Fruit fly (Drosophila melanogaster): ENCODE results near the gene Sol1.

The Sol1 gene

dm6 chr3R:12413274-12413958, 27.4 kb downstream of the Sol1 start, which contains the start of the genes Dip-C and pps (continued):
- TF ChIP-seq CG2129 (GFP tag; IDR thresholded peaks at IDR 0.05; ENCODE audit: partially characterized antibody) (peak; percentile 40; the same call in 1 of the 2 replicates), tup (GFP tag; optimal IDR thresholded peaks at IDR 0.05) (no peak), Nf-YA (GFP tag; IDR thresholded peaks at IDR 0.05) (no peak), Adf1 (GFP tag; IDR thresholded peaks at IDR 0.05) (no peak), CG14667 (GFP tag; IDR thresholded peaks at IDR 0.05) (no peak), sima (GFP tag; optimal IDR thresholded peaks at IDR 0.05) (no peak), HLHmδ (GFP tag; optimal IDR thresholded peaks at IDR 0.05) (no peak), CG17385 (GFP tag; optimal IDR thresholded peaks at IDR 0.05) (no peak), pzg (GFP tag; optimal IDR thresholded peaks at IDR 0.05) (peak; percentile 69), Rfx (GFP tag; IDR thresholded peaks at IDR 0.05) (0 out of 2 replicates have a peak, but pooled peaks have one; percentile 12), jigr1 (GFP tag; IDR thresholded peaks at IDR 0.05) (no peak), CoRest (tag; optimal IDR thresholded peaks at IDR 0.05) (peak; percentile 46), Poxn (GFP tag; IDR thresholded peaks at IDR 0.05) (no peak), ato (GFP tag; IDR thresholded peaks at IDR 0.05; ENCODE audit: partially characterized antibody) (peak; percentile 58; the same call in 1 of the 2 replicates), Dp (GFP tag; optimal IDR thresholded peaks at IDR 0.05) (peak; percentile 29), shn (GFP tag; optimal IDR thresholded peaks at IDR 0.05) (no peak), CG16813 (GFP tag; IDR thresholded peaks at IDR 0.05; ENCODE audit: partially characterized antibody) (peak; percentile 70), CG17361 (GFP tag; IDR thresholded peaks at IDR 0.05) (no peak), wek (GFP tag; optimal IDR thresholded peaks at IDR 0.05) (peak; percentile 13), CG8359 (GFP tag; optimal IDR thresholded peaks at IDR 0.05; ENCODE audit: borderline replicate concordance) (no peak), Dbx (GFP tag; IDR thresholded peaks at IDR 0.05) (no peak), pros (GFP tag; optimal IDR thresholded peaks at IDR 0.05) (no peak), Oaz (GFP tag; IDR thresholded peaks at IDR 0.05) (no peak), YL-1 (GFP tag; optimal IDR thresholded peaks at IDR 0.05) (peak; percentile 84), nmo (GFP tag; optimal IDR thresholded peaks at IDR 0.05) (peak; percentile 40), H2.0 (GFP tag; IDR thresholded peaks at IDR 0.05) (no peak), Xbp1 (GFP tag; optimal IDR thresholded peaks at IDR 0.05) (peak; percentile 3), CG14860 (GFP tag; IDR thresholded peaks at IDR 0.05; ENCODE audit: partially characterized antibody) (peak; percentile 35; the same call in 1 of the 3 replicates), gfzf (GFP tag; optimal IDR thresholded peaks at IDR 0.05) (peak; percentile 80), mam (GFP tag; optimal IDR thresholded peaks at IDR 0.05) (no peak), CG14050 (GFP tag; IDR thresholded peaks at IDR 0.05) (no peak), dimm (GFP tag; IDR thresholded peaks at IDR 0.05) (no peak), sc (optimal IDR thresholded peaks at IDR 0.05) (no peak), sc (GFP tag; optimal IDR thresholded peaks at IDR 0.05) (no peak), HLH4C (GFP tag; IDR thresholded peaks at IDR 0.05; ENCODE audit: partially characterized antibody) (peak; percentile 68; the same call in 2 of the 3 replicates), sna (GFP tag; IDR thresholded peaks at IDR 0.05; ENCODE audit: partially characterized antibody) (peak; percentile 62; the same call in 1 of the 2 replicates), CG11085 (GFP tag; IDR thresholded peaks at IDR 0.05) (no peak), pho (GFP tag; optimal IDR thresholded peaks at IDR 0.05) (no peak), nom (GFP tag; optimal IDR thresholded peaks at IDR 0.05) (peak; percentile 43), oc (tag; optimal IDR thresholded peaks at IDR 0.05) (no peak), crp (GFP tag; optimal IDR thresholded peaks at IDR 0.05) (no peak), inv (GFP tag; IDR thresholded peaks at IDR 0.05; ENCODE audit: partially characterized antibody) (peak; percentile 65), otp (GFP tag; IDR thresholded peaks at IDR 0.05) (no peak), Sin3A (optimal IDR thresholded peaks at IDR 0.05) (peak; percentile 61), org-1 (GFP tag; optimal IDR thresholded peaks at IDR 0.05) (no peak), zen2 (GFP tag; IDR thresholded peaks at IDR 0.05; ENCODE audit: partially characterized antibody) (peak; percentile 55; the same call in 2 of the 3 replicates), lab (GFP tag; optimal IDR thresholded peaks at IDR 0.05) (no peak), Bgb (GFP tag; IDR thresholded peaks at IDR 0.05; ENCODE audit: partially characterized antibody) (peak; percentile 74), CG34376 (GFP tag; optimal IDR thresholded peaks at IDR 0.05) (peak; percentile 44)

All from whole organism, embryonic.